Fruit fly (Drosophila melanogaster): Measurements from ENCODE around the gene Tsp86D.

The Tsp86D gene

DNA sequence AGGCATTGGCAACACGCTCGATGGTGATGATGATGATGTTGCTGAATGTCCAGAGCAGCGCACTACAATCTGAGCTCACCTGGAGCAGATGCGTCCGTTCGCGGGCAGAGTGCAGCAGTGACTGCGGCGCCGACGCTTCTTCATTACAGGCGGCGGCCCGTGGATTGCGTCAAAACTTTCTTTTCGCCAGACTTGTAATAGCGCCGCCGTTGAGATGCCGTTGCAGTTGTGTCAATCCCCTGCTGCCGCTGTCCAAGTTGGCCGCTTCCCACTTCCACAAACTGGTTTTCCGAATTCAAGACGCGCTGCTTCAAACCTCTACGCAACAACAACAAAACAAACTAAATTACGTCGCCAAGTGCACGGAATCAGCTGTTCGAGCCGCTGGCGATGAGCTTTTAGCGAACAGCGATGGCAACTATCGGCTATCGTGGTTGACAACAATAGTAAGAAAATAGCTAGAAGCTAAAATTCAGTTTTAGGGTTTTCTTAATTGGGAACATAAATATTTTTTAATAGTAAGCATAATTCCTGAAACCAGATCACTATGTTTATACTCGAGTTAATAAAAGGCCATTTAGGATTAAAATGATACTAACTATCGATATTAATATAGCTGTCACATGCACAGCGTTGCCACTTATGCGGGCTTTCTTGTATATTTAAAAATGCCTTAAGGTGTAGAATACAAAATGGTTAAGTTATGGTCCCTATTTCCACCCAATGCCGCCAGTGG lies 13.5 kb downstream of the Tsp86D start, which contains the start of gene Tpc1 (continued):
- TF ChIP-seq CG15479 (GFP tag; optimal IDR thresholded peaks at IDR 0.05) (no peak), pan (optimal IDR thresholded peaks at IDR 0.05) (no peak), pan (GFP tag; optimal IDR thresholded peaks at IDR 0.05 in 1 of 2, IDR thresholded peaks at IDR 0.05 in 1 of 2) (peak in 1 of 2 experiments; percentile 26), fd3F (GFP tag; optimal IDR thresholded peaks at IDR 0.05) (no peak), psq (GFP tag; optimal IDR thresholded peaks at IDR 0.05) (no peak), CG18262 (tag; optimal IDR thresholded peaks at IDR 0.05) (peak; percentile 0), Mrtf (GFP tag; IDR thresholded peaks at IDR 0.05) (no peak), Ssrp (tag; optimal IDR thresholded peaks at IDR 0.05) (peak; percentile 2), oc (tag; optimal IDR thresholded peaks at IDR 0.05) (peak; percentile 1), lilli (GFP tag; optimal IDR thresholded peaks at IDR 0.05) (peak; percentile 74), salm (tag; optimal IDR thresholded peaks at IDR 0.05) (no peak), fru (optimal IDR thresholded peaks at IDR 0.05) (no peak), lov (optimal IDR thresholded peaks at IDR 0.05) (no peak), lov (GFP tag; IDR thresholded peaks at IDR 0.05) (0 out of 3 replicates have a peak, but pooled peaks have one; percentile 22), CG10979 (tag; optimal IDR thresholded peaks at IDR 0.05) (no peak), CG6175 (GFP tag; IDR thresholded peaks at IDR 0.05) (no peak), tup (GFP tag; optimal IDR thresholded peaks at IDR 0.05) (no peak), gem (tag; optimal IDR thresholded peaks at IDR 0.05) (peak; percentile 57), E2f1 (GFP tag; IDR thresholded peaks at IDR 0.05) (no peak), Gsc (GFP tag; IDR thresholded peaks at IDR 0.05) (no peak), CG4707 (GFP tag; optimal IDR thresholded peaks at IDR 0.05) (no peak), tio (GFP tag; optimal IDR thresholded peaks at IDR 0.05) (no peak), CG4404 (GFP tag; IDR thresholded peaks at IDR 0.05) (no peak), zfh2 (GFP tag; optimal IDR thresholded peaks at IDR 0.05) (peak; percentile 41), CG14014 (GFP tag; IDR thresholded peaks at IDR 0.05) (no peak; the same call in 1 of the 2 replicates), nmo (GFP tag; optimal IDR thresholded peaks at IDR 0.05) (peak; percentile 65), CG32767 (GFP tag; IDR thresholded peaks at IDR 0.05) (no peak), ro (GFP tag; IDR thresholded peaks at IDR 0.05) (no peak), gsb (GFP tag; IDR thresholded peaks at IDR 0.05) (no peak), Lim3 (GFP tag; IDR thresholded peaks at IDR 0.05) (no peak), CG10274 (GFP tag; optimal IDR thresholded peaks at IDR 0.05) (no peak), vnd (GFP tag; IDR thresholded peaks at IDR 0.05; ENCODE audit: partially characterized antibody) (peak; percentile 79), Drgx (GFP tag; IDR thresholded peaks at IDR 0.05) (no peak), slou (GFP tag; optimal IDR thresholded peaks at IDR 0.05) (no peak), CG9817 (tag; optimal IDR thresholded peaks at IDR 0.05) (no peak), CG7745 (tag; optimal IDR thresholded peaks at IDR 0.05) (no peak), Atf-2 (GFP tag; optimal IDR thresholded peaks at IDR 0.05) (no peak), CG14710 (tag; optimal IDR thresholded peaks at IDR 0.05) (peak; percentile 62), phol (tag; optimal IDR thresholded peaks at IDR 0.05) (peak; percentile 59), Rfx (GFP tag; IDR thresholded peaks at IDR 0.05) (peak; percentile 51), unpg (GFP tag; optimal IDR thresholded peaks at IDR 0.05) (peak; percentile 19), Elba2 (GFP tag; optimal IDR thresholded peaks at IDR 0.05) (no peak), Scr (GFP tag; IDR thresholded peaks at IDR 0.05; ENCODE audit: partially characterized antibody) (peak; percentile 93), Sox100B (GFP tag; optimal IDR thresholded peaks at IDR 0.05) (no peak), CG11085 (GFP tag; IDR thresholded peaks at IDR 0.05) (no peak), ind (GFP tag; optimal IDR thresholded peaks at IDR 0.05) (peak; percentile 14), Usf (GFP tag; optimal IDR thresholded peaks at IDR 0.05) (no peak), CG12299 (tag; optimal IDR thresholded peaks at IDR 0.05) (no peak), CG17359 (tag; optimal IDR thresholded peaks at IDR 0.05) (no peak), CG11696 (GFP tag; IDR thresholded peaks at IDR 0.05) (no peak), CG12071 (GFP tag; optimal IDR thresholded peaks at IDR 0.05) (no peak)

Measured in whole organism, embryonic.